ENCODE assay signal across 1 fruit fly cellular context in genomic region chr3L:21027657-21028255, dm6.
A peak's percentile ranks its signal among the peaks of the same experiment; 100 is the strongest.
TF ChIP-seq lines count a peak whose summit lies in the region.

TSS of gene Pdss2 (plus strand) at chr3L:21027915.

TF ChIP-seq in whole organism, embryonic, 481 proteins besides CTCF, POLR2A, EP300 and RAD21 (continued from another document):
- TF ChIP-seq B-H1 (GFP tag; IDR thresholded peaks at IDR 0.05; lab: Robert Waterston, UW) (peak; percentile 45; the same call in 2 of the 3 replicates), H15 (GFP tag; IDR thresholded peaks at IDR 0.05; lab: Robert Waterston, UW) (peak; percentile 79; the same call in 2 of the 3 replicates), mam (GFP tag; optimal IDR thresholded peaks at IDR 0.05; lab: Kevin White, UChicago) (peak; percentile 83), Chrac-16 (GFP tag; optimal IDR thresholded peaks at IDR 0.05; lab: Kevin White, UChicago) (peak; percentile 80), Opbp (GFP tag; IDR thresholded peaks at IDR 0.05; lab: Robert Waterston, UW; ENCODE audit: partially characterized antibody) (peak; percentile 75), HmgZ (tag; optimal IDR thresholded peaks at IDR 0.05; lab: Kevin White, UChicago) (peak; percentile 73), CG11723 (GFP tag; optimal IDR thresholded peaks at IDR 0.05; lab: Kevin White, UChicago) (no peak), CG6689 (GFP tag; IDR thresholded peaks at IDR 0.05; lab: Robert Waterston, UW) (peak; percentile 70), ttk (GFP tag; IDR thresholded peaks at IDR 0.05; lab: Robert Waterston, UW) (peak; percentile 71), CG8478 (optimal IDR thresholded peaks at IDR 0.05; lab: Kevin White, UChicago) (no peak), CG4820 (GFP tag; optimal IDR thresholded peaks at IDR 0.05; lab: Kevin White, UChicago) (peak; percentile 60), CG16779 (GFP tag; IDR thresholded peaks at IDR 0.05; lab: Robert Waterston, UW) (0 out of 2 replicates have a peak, but pooled peaks have one; percentile 8), Hey (tag; optimal IDR thresholded peaks at IDR 0.05; lab: Kevin White, UChicago) (no peak), CG15601 (tag; optimal IDR thresholded peaks at IDR 0.05; lab: Kevin White, UChicago) (peak; percentile 20), Dfd (GFP tag; optimal IDR thresholded peaks at IDR 0.05; lab: Kevin White, UChicago) (no peak), HLH54F (GFP tag; optimal IDR thresholded peaks at IDR 0.05; lab: Kevin White, UChicago) (peak; percentile 66), CG10431 (GFP tag; optimal IDR thresholded peaks at IDR 0.05; lab: Kevin White, UChicago) (no peak), CG17359 (tag; optimal IDR thresholded peaks at IDR 0.05; lab: Kevin White, UChicago) (peak; percentile 51), Asciz (GFP tag; optimal IDR thresholded peaks at IDR 0.05; lab: Kevin White, UChicago) (peak; percentile 42), repo (GFP tag; optimal IDR thresholded peaks at IDR 0.05; lab: Kevin White, UChicago) (peak; percentile 45), CG4424 (GFP tag; optimal IDR thresholded peaks at IDR 0.05; lab: Kevin White, UChicago) (peak; percentile 74), dysf (GFP tag; IDR thresholded peaks at IDR 0.05; lab: Robert Waterston, UW) (peak; percentile 78), CG7987 (GFP tag; optimal IDR thresholded peaks at IDR 0.05; lab: Kevin White, UChicago) (peak; percentile 58), Nf-YB (GFP tag; optimal IDR thresholded peaks at IDR 0.05; lab: Kevin White, UChicago) (no peak), Bgb (GFP tag; IDR thresholded peaks at IDR 0.05; lab: Robert Waterston, UW; ENCODE audit: partially characterized antibody) (peak; percentile 76), Elba2 (GFP tag; optimal IDR thresholded peaks at IDR 0.05; lab: Kevin White, UChicago) (no peak), ci (GFP tag; IDR thresholded peaks at IDR 0.05; lab: Robert Waterston, UW) (peak; percentile 85), Ravus (GFP tag; IDR thresholded peaks at IDR 0.05; lab: Robert Waterston, UW) (no peak; the same call in 1 of the 2 replicates), zfh2 (GFP tag; optimal IDR thresholded peaks at IDR 0.05; lab: Kevin White, UChicago) (peak; percentile 82), CG16863 (GFP tag; optimal IDR thresholded peaks at IDR 0.05; lab: Kevin White, UChicago) (peak; percentile 62), Sox102F (GFP tag; optimal IDR thresholded peaks at IDR 0.05; lab: Kevin White, UChicago) (peak; percentile 67), Mes4 (GFP tag; optimal IDR thresholded peaks at IDR 0.05; lab: Kevin White, UChicago) (peak; percentile 66), CG8388 (GFP tag; optimal IDR thresholded peaks at IDR 0.05; lab: Kevin White, UChicago) (peak; percentile 44), her (GFP tag; optimal IDR thresholded peaks at IDR 0.05; lab: Kevin White, UChicago) (peak; percentile 52), fd102C (GFP tag; optimal IDR thresholded peaks at IDR 0.05; lab: Kevin White, UChicago) (no peak), crp (GFP tag; optimal IDR thresholded peaks at IDR 0.05; lab: Kevin White, UChicago) (no peak), Rfx (GFP tag; IDR thresholded peaks at IDR 0.05; lab: Robert Waterston, UW) (peak; percentile 91), az2 (GFP tag; optimal IDR thresholded peaks at IDR 0.05; lab: Kevin White, UChicago) (peak; percentile 75), pum (GFP tag; optimal IDR thresholded peaks at IDR 0.05; lab: Kevin White, UChicago) (peak; percentile 66), phol (tag; optimal IDR thresholded peaks at IDR 0.05; lab: Kevin White, UChicago) (peak; percentile 76), onecut (GFP tag; IDR thresholded peaks at IDR 0.05; lab: Robert Waterston, UW) (peak; percentile 5; the same call in 1 of the 2 replicates), ara (GFP tag; IDR thresholded peaks at IDR 0.05; lab: Robert Waterston, UW) (peak; percentile 48; the same call in 1 of the 2 replicates), Ada2b (GFP tag; IDR thresholded peaks at IDR 0.05; lab: Robert Waterston, UW) (peak; percentile 68), CG13894 (tag; optimal IDR thresholded peaks at IDR 0.05; lab: Kevin White, UChicago) (peak; percentile 75), nau (GFP tag; optimal IDR thresholded peaks at IDR 0.05; lab: Kevin White, UChicago) (peak; percentile 14)
